Fruit fly (Drosophila melanogaster) S2 (cell line): ENCODE results near the gene Trf.

ENCODE experiments used
- CG8478 ChIP-seq: fragments of >200 bp; optimal IDR thresholded peaks from 2 replicates; lab custom pipeline; 2018
- CTCF ChIP-seq, 2 experiments: fragments of >200 bp; optimal IDR thresholded peaks; 2 replicates each; lab custom pipeline; 2018

Gene Trf

dm6 chr2L:8094058-8094825 lies 21.5 kb downstream of the Trf start:
- TF ChIP-seq CG8478 (lab: Kevin White, UChicago), result no peak
- TF ChIP-seq CTCF (optimal IDR thresholded peaks at IDR 0.05; lab: Kevin White, UChicago), result no peak

dm6 chr2L:8095176-8095575 lies 22.5 kb downstream of the Trf start:
- TF ChIP-seq CTCF (optimal IDR thresholded peaks at IDR 0.05; lab: Kevin White, UChicago) (no peak), CG8478 (lab: Kevin White, UChicago) (no peak)

- no peak for TF ChIP-seq CTCF (optimal IDR thresholded peaks at IDR 0.05; lab: Kevin White, UChicago)
- no peak for TF ChIP-seq CG8478 (lab: Kevin White, UChicago)
Observed at dm6 chr2L:8097461-8097860, 24.8 kb downstream of the Trf start.

dm6 chr2L:8097964-8098945 lies 25.6 kb downstream of the Trf start:
- TF ChIP-seq CTCF (optimal IDR thresholded peaks at IDR 0.05; lab: Kevin White, UChicago) (peak in 1 of 2 experiments; percentile 3), CG8478 (lab: Kevin White, UChicago) (no peak)

- no peak for TF ChIP-seq CTCF (optimal IDR thresholded peaks at IDR 0.05; lab: Kevin White, UChicago)
- no peak for TF ChIP-seq CG8478 (lab: Kevin White, UChicago)
Observed at dm6 chr2L:8099050-8099449, 26.4 kb downstream of the Trf start.

dm6 chr2L:8099615-8100375 lies 27.1 kb downstream of the Trf start:
- TF ChIP-seq CTCF (optimal IDR thresholded peaks at IDR 0.05; lab: Kevin White, UChicago) (no peak), CG8478 (lab: Kevin White, UChicago) (no peak)

- no peak for TF ChIP-seq CG8478 (lab: Kevin White, UChicago)
Observed at dm6 chr2L:8100489-8101352, 28.0 kb downstream of the Trf start.

- TF ChIP-seq CG8478 (lab: Kevin White, UChicago) (no peak), CTCF (optimal IDR thresholded peaks at IDR 0.05; lab: Kevin White, UChicago) (no peak)
Observed at dm6 chr2L:8103073-8103472, 30.4 kb downstream of the Trf start.

- no peak for TF ChIP-seq CG8478 (lab: Kevin White, UChicago)
- TF ChIP-seq CTCF (optimal IDR thresholded peaks at IDR 0.05; lab: Kevin White, UChicago), result no peak
Observed at dm6 chr2L:8104094-8104493, 31.4 kb downstream of the Trf start.

dm6 chr2L:8104706-8105105 lies 32.0 kb downstream of the Trf start:
- TF ChIP-seq CG8478 (lab: Kevin White, UChicago) (no peak), CTCF (optimal IDR thresholded peaks at IDR 0.05; lab: Kevin White, UChicago) (no peak)

dm6 chr2L:8110549-8111438 lies 38.1 kb downstream of the Trf start:
- TF ChIP-seq CG8478 (lab: Kevin White, UChicago) (no peak), CTCF (optimal IDR thresholded peaks at IDR 0.05; lab: Kevin White, UChicago) (no peak)

- TF ChIP-seq CTCF (optimal IDR thresholded peaks at IDR 0.05; lab: Kevin White, UChicago) (no peak), CG8478 (lab: Kevin White, UChicago) (no peak)
Observed at dm6 chr2L:8116632-8117193, 44.0 kb downstream of the Trf start.
